Fruit fly (Drosophila melanogaster): Measurements from ENCODE around the gene CG13358.
A peak's percentile ranks its signal among the peaks of the same experiment; 100 is the strongest.

Gene CG13358

DNA sequence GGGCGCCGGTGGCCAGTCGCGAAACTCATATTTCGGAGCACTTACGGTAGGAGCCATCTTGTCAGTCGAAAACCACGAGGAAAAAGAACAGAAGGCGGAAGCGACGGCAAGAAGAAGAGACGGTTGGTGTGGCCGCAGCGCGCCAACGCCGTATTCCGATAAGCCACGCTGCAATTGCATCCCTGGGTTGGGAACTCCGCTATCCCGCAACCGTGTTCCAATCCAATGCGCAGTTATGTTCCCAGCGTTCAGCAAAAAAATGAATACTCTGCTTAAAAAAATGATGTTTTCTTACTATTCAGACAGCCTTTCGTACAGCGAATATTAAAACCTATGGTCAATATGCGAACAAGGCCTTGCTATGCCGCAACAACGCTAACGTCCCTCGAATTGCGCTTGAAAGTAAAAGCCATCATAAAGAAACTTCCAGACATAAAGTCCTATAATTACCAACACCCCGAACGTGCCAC is 39.6 kb downstream of the CG13358 start, which contains the start of gene RpL22 (continued):
- TF ChIP-seq CG10321 (GFP tag; IDR thresholded peaks at IDR 0.05) (peak; percentile 70), CG4617 (GFP tag; optimal IDR thresholded peaks at IDR 0.05; ENCODE audit: borderline replicate concordance) (peak; percentile 81), tll (GFP tag; optimal IDR thresholded peaks at IDR 0.05) (peak in 1 of 2 experiments; percentile 3), trh (GFP tag; optimal IDR thresholded peaks at IDR 0.05) (peak; percentile 54), CG12744 (GFP tag; optimal IDR thresholded peaks at IDR 0.05) (peak; percentile 84), CG17568 (GFP tag; optimal IDR thresholded peaks at IDR 0.05) (peak; percentile 84), Chrac-16 (GFP tag; optimal IDR thresholded peaks at IDR 0.05) (peak; percentile 51), HmgZ (tag; optimal IDR thresholded peaks at IDR 0.05) (peak; percentile 94), fd102C (GFP tag; optimal IDR thresholded peaks at IDR 0.05) (peak; percentile 82), sqz (GFP tag; optimal IDR thresholded peaks at IDR 0.05) (peak; percentile 93), CTCF (GFP tag; optimal IDR thresholded peaks at IDR 0.05) (peak; percentile 79), Sin3A (optimal IDR thresholded peaks at IDR 0.05) (peak; percentile 80), E2f1 (GFP tag; IDR thresholded peaks at IDR 0.05) (peak; percentile 76), CG9727 (GFP tag; optimal IDR thresholded peaks at IDR 0.05) (peak; percentile 93), D (optimal IDR thresholded peaks at IDR 0.05) (no peak), D (GFP tag; optimal IDR thresholded peaks at IDR 0.05) (peak; percentile 83), psq (GFP tag; optimal IDR thresholded peaks at IDR 0.05) (peak; percentile 83), kah (GFP tag; optimal IDR thresholded peaks at IDR 0.05) (peak; percentile 73), H15 (GFP tag; IDR thresholded peaks at IDR 0.05) (peak; percentile 84), fd64A (GFP tag; optimal IDR thresholded peaks at IDR 0.05) (peak; percentile 79), Blimp-1 (GFP tag; optimal IDR thresholded peaks at IDR 0.05) (peak; percentile 70), HHEX (GFP tag; optimal IDR thresholded peaks at IDR 0.05) (peak; percentile 95), CG16813 (GFP tag; IDR thresholded peaks at IDR 0.05; ENCODE audit: partially characterized antibody) (0 out of 3 replicates have a peak, but pooled peaks have one; percentile 20), en (GFP tag; optimal IDR thresholded peaks at IDR 0.05) (peak; percentile 84), Eip74EF (GFP tag; optimal IDR thresholded peaks at IDR 0.05) (peak in 1 of 2 experiments; percentile 83), Gug (GFP tag; IDR thresholded peaks at IDR 0.05) (peak; percentile 51; the same call in 2 of the 4 replicates), HmgD (GFP tag; optimal IDR thresholded peaks at IDR 0.05) (peak; percentile 93), NfI (GFP tag; optimal IDR thresholded peaks at IDR 0.05) (peak; percentile 93), CG7745 (tag; optimal IDR thresholded peaks at IDR 0.05) (no peak), CG1832 (GFP tag; optimal IDR thresholded peaks at IDR 0.05) (no peak), CG3163 (GFP tag; optimal IDR thresholded peaks at IDR 0.05) (peak; percentile 84), CG2116 (GFP tag; optimal IDR thresholded peaks at IDR 0.05) (peak; percentile 99), CG2889 (GFP tag; IDR thresholded peaks at IDR 0.05) (peak; percentile 54; the same call in 1 of the 3 replicates), Hr51 (GFP tag; optimal IDR thresholded peaks at IDR 0.05) (peak; percentile 61 to 89), ro (GFP tag; IDR thresholded peaks at IDR 0.05) (peak; percentile 60), chm (GFP tag; IDR thresholded peaks at IDR 0.05) (peak; percentile 92), Bgb (GFP tag; IDR thresholded peaks at IDR 0.05; ENCODE audit: partially characterized antibody) (peak; percentile 50), CG18619 (GFP tag; optimal IDR thresholded peaks at IDR 0.05) (peak; percentile 94), CG3065 (GFP tag; optimal IDR thresholded peaks at IDR 0.05) (peak; percentile 79), CG10543 (GFP tag; optimal IDR thresholded peaks at IDR 0.05) (peak; percentile 85), CG11504 (tag; optimal IDR thresholded peaks at IDR 0.05) (peak; percentile 81), wdn (GFP tag; IDR thresholded peaks at IDR 0.05) (peak; percentile 76), Xbp1 (GFP tag; optimal IDR thresholded peaks at IDR 0.05) (peak; percentile 85), pb (GFP tag; optimal IDR thresholded peaks at IDR 0.05) (peak; percentile 92), danr (GFP tag; IDR thresholded peaks at IDR 0.05) (peak; percentile 60; the same call in 1 of the 2 replicates), CG2199 (GFP tag; IDR thresholded peaks at IDR 0.05) (peak; percentile 89), sisA (GFP tag; IDR thresholded peaks at IDR 0.05) (peak; percentile 44; the same call in 1 of the 2 replicates), CG11456 (GFP tag; IDR thresholded peaks at IDR 0.05) (peak; percentile 96), gsb-n (tag; optimal IDR thresholded peaks at IDR 0.05) (peak; percentile 80), CG1233 (GFP tag; optimal IDR thresholded peaks at IDR 0.05) (peak; percentile 87)

Measured in whole organism, embryonic.